Worm (Caenorhabditis elegans) whole organism, late embryonic: ENCODE data around the gene fbxc-29.
"Not testable (repeated sequence)": the region's sequence is repeated elsewhere in the genome, so short reads cannot be mapped to it uniquely, and the experiment has no call there.

Source experiments
- K09A11.1 ChIP-seq: sonication (generic microtip); optimal IDR thresholded peaks from 2 replicates; lab custom pipeline; 2017; ENCODE audit warnings: antibody characterized with exemption, mild to moderate bottlenecking, missing genetic modification characterization, missing compliant biosample characterization; ENCODE audit not compliant: insufficient read depth
- T23F11.4 ChIP-seq: fragments of 200-800 bp; sonication (Bioruptor generic); optimal IDR thresholded peaks from 2 replicates; lab custom pipeline; 2018; ENCODE audit warnings: mild to moderate bottlenecking, missing genetic modification characterization, missing compliant biosample characterization
- ahr-1 ChIP-seq: sonication (generic microtip); optimal IDR thresholded peaks from 2 replicates; lab custom pipeline; 2016; ENCODE audit warnings: missing genetic modification characterization, missing compliant biosample characterization
- ceh-18 ChIP-seq: sonication (generic microtip); optimal IDR thresholded peaks from 2 replicates; lab custom pipeline; 2016; ENCODE audit warnings: missing genetic modification characterization, missing compliant biosample characterization
- ceh-19 ChIP-seq: fragments of 200-800 bp; sonication (Bioruptor generic); optimal IDR thresholded peaks from 2 replicates; lab custom pipeline; 2018; ENCODE audit warnings: mild to moderate bottlenecking, missing genetic modification characterization, missing compliant biosample characterization
- ceh-2 ChIP-seq: sonication (generic microtip); optimal IDR thresholded peaks from 2 replicates; lab custom pipeline; 2016; ENCODE audit warnings: missing genotype, missing genetic modification characterization, missing compliant biosample characterization
- ceh-31 ChIP-seq: sonication (generic microtip); optimal IDR thresholded peaks from 2 replicates; lab custom pipeline; 2016; ENCODE audit warnings: missing genetic modification characterization, missing compliant biosample characterization
- ceh-34 ChIP-seq: sonication (generic microtip); optimal IDR thresholded peaks from 2 replicates; lab custom pipeline; 2016; ENCODE audit warnings: mild to moderate bottlenecking, missing genetic modification characterization, missing compliant biosample characterization
- ceh-48 ChIP-seq: sonication (generic microtip); optimal IDR thresholded peaks from 2 replicates; lab custom pipeline; 2016; ENCODE audit warnings: missing genetic modification characterization, inconsistent platforms, missing compliant biosample characterization
- ceh-6 ChIP-seq: fragments of 200-800 bp; sonication (Bioruptor generic); optimal IDR thresholded peaks from 2 replicates; lab custom pipeline; 2018; ENCODE audit warnings: mild to moderate bottlenecking, missing genetic modification characterization, missing compliant biosample characterization
- ceh-9 ChIP-seq: sonication (generic microtip); optimal IDR thresholded peaks from 2 replicates; lab custom pipeline; 2016; ENCODE audit warnings: mild to moderate bottlenecking, missing genetic modification characterization, inconsistent platforms, missing compliant biosample characterization
- dve-1 ChIP-seq: sonication (generic microtip); optimal IDR thresholded peaks from 2 replicates; lab custom pipeline; 2017; ENCODE audit warnings: antibody characterized with exemption, mild to moderate bottlenecking, missing genetic modification characterization, missing compliant biosample characterization
- elt-4 ChIP-seq: sonication (generic microtip); optimal IDR thresholded peaks from 2 replicates; lab custom pipeline; 2016; ENCODE audit warnings: missing genetic modification characterization, missing compliant biosample characterization
- fkh-6 ChIP-seq: sonication (generic microtip); optimal IDR thresholded peaks from 2 replicates; lab custom pipeline; 2016; ENCODE audit warnings: missing genetic modification characterization, missing compliant biosample characterization
- hlh-15 ChIP-seq: sonication (generic microtip); optimal IDR thresholded peaks from 2 replicates; lab custom pipeline; 2016; ENCODE audit warnings: missing genetic modification characterization, missing compliant biosample characterization
- hlh-6 ChIP-seq: sonication (generic microtip); optimal IDR thresholded peaks from 2 replicates; lab custom pipeline; 2016; ENCODE audit warnings: missing genotype, missing genetic modification characterization, missing compliant biosample characterization
- lin-11 ChIP-seq: fragments of 200-800 bp; sonication (Bioruptor generic); optimal IDR thresholded peaks from 2 replicates; lab custom pipeline; 2018; ENCODE audit warnings: mild to moderate bottlenecking, missing genetic modification characterization, missing compliant biosample characterization
- madf-2 ChIP-seq: sonication (generic microtip); optimal IDR thresholded peaks from 2 replicates; lab custom pipeline; 2017; ENCODE audit warnings: missing genetic modification characterization, missing compliant biosample characterization
- nhr-232 ChIP-seq: sonication (generic microtip); optimal IDR thresholded peaks from 2 replicates; lab custom pipeline; 2016; ENCODE audit warnings: missing genetic modification characterization, missing compliant biosample characterization
- npax-4 ChIP-seq: sonication (generic microtip); optimal IDR thresholded peaks from 2 replicates; lab custom pipeline; 2016; ENCODE audit warnings: missing genetic modification characterization, missing compliant biosample characterization
- pat-9 ChIP-seq: fragments of 200-800 bp; sonication (Bioruptor generic); optimal IDR thresholded peaks from 2 replicates; lab custom pipeline; 2018; ENCODE audit warnings: mild to moderate bottlenecking, missing genetic modification characterization, moderate library complexity, missing compliant biosample characterization
- pha-2 ChIP-seq: sonication (generic microtip); optimal IDR thresholded peaks from 2 replicates; lab custom pipeline; 2017; ENCODE audit warnings: mild to moderate bottlenecking, missing genetic modification characterization, missing compliant biosample characterization
- pha-4 ChIP-seq: fragments of 150-350 bp; optimal IDR thresholded peaks from 2 replicates; lab custom pipeline; 2018; ENCODE audit warnings: missing biosample characterization, missing genetic modification reagents, missing genetic modification characterization
- pros-1 ChIP-seq: fragments of 150-350 bp; optimal IDR thresholded peaks from 2 replicates; lab custom pipeline; 2014; ENCODE audit warnings: missing biosample characterization, missing genetic modification reagents, missing genetic modification characterization
- ref-2 ChIP-seq: sonication (generic microtip); optimal IDR thresholded peaks from 2 replicates; lab custom pipeline; 2016; ENCODE audit warnings: missing genetic modification characterization, missing compliant biosample characterization
- rnt-1 ChIP-seq: sonication (generic microtip); optimal IDR thresholded peaks from 2 replicates; lab custom pipeline; 2016; ENCODE audit warnings: missing genetic modification characterization, missing compliant biosample characterization
- sox-2 ChIP-seq: fragments of 200-800 bp; sonication (Bioruptor generic); IDR thresholded peaks from 2 replicates; pipeline ENCODE4 v1.3.6; 2022; ENCODE audit warnings: missing genetic modification reagents, missing genetic modification characterization, missing compliant biosample characterization
- tbx-2 ChIP-seq: sonication (generic microtip); optimal IDR thresholded peaks from 2 replicates; lab custom pipeline; 2016; ENCODE audit warnings: missing genetic modification characterization, missing compliant biosample characterization
- ttx-3 ChIP-seq: sonication (generic microtip); optimal IDR thresholded peaks from 2 replicates; lab custom pipeline; 2016; ENCODE audit warnings: missing genetic modification reagents, missing genetic modification characterization, missing compliant biosample characterization
- unc-3 ChIP-seq, 2 experiments: fragments of 200-800 bp in 1 of 2; sonication (Bioruptor generic) in 1 of 2; sonication (generic microtip) in 1 of 2; conservative IDR thresholded peaks in 1 of 2; optimal IDR thresholded peaks in 1 of 2; 2 replicates each; pipeline versions ENCODE4 v1.3.6 to Lab custom; 2016 to 2022; ENCODE audit warnings: missing compliant biosample characterization in 2 of 2, missing genetic modification characterization in 2 of 2, missing genetic modification reagents in 1 of 2
- unc-42 ChIP-seq: sonication (generic microtip); optimal IDR thresholded peaks from 2 replicates; lab custom pipeline; 2016; ENCODE audit warnings: missing genotype, missing genetic modification characterization, missing compliant biosample characterization
- unc-55 ChIP-seq: sonication (generic microtip); optimal IDR thresholded peaks from 2 replicates; lab custom pipeline; 2017; ENCODE audit warnings: missing biosample characterization, missing genetic modification reagents, missing genetic modification characterization
- zip-5 ChIP-seq: sonication (generic microtip); optimal IDR thresholded peaks from 2 replicates; lab custom pipeline; 2016; ENCODE audit warnings: missing genetic modification characterization, missing compliant biosample characterization
- ztf-16 ChIP-seq: sonication (generic microtip); optimal IDR thresholded peaks from 2 replicates; lab custom pipeline; 2017; ENCODE audit warnings: missing genetic modification characterization, missing compliant biosample characterization

The fbxc-29 gene

ce11 chrII:958618-959017, 42.7 kb downstream of the fbxc-29 start, which contains the start of gene sdz-4:
Gene sdz-4, plus strand, starts transcription at chrII:958918.
- TF ChIP-seq pha-2 (tag; lab: Kevin White, UChicago) (no peak), ttx-3 (tag; lab: Kevin White, UChicago) (no peak), npax-4 (tag; lab: Kevin White, UChicago) (no peak), fkh-6 (tag; lab: Kevin White, UChicago) (no peak), ceh-48 (tag; lab: Kevin White, UChicago) (no peak), ahr-1 (no peak), dve-1 (tag; lab: Kevin White, UChicago) (no peak), ref-2 (tag; lab: Kevin White, UChicago) (no peak), hlh-6 (tag; lab: Kevin White, UChicago) (no peak), ceh-9 (tag; lab: Kevin White, UChicago) (no peak), madf-2 (tag; lab: Kevin White, UChicago) (no peak)

- TF ChIP-seq ceh-6 (GFP tag; lab: Kevin White, UChicago), result no peak
- no peak for TF ChIP-seq T23F11.4 (GFP tag; lab: Kevin White, UChicago)
- no peak for TF ChIP-seq hlh-15 (tag; lab: Kevin White, UChicago)
- TF ChIP-seq pros-1 (tag; lab: Kevin White, UChicago), result no peak
- TF ChIP-seq ceh-18 (tag; lab: Kevin White, UChicago), result no peak
- TF ChIP-seq ceh-19 (GFP tag; lab: Kevin White, UChicago), result no peak
- TF ChIP-seq ceh-31, result no peak
- no peak for TF ChIP-seq unc-55 (GFP tag; lab: Kevin White, UChicago)
- no peak for TF ChIP-seq sox-2
- TF ChIP-seq ceh-34 (tag; lab: Kevin White, UChicago), result no peak
- TF ChIP-seq nhr-232 (tag; lab: Kevin White, UChicago), result no peak
- no peak for TF ChIP-seq rnt-1 (tag; lab: Kevin White, UChicago)
Measured at ce11 chrII:960218-960617, 44.3 kb downstream of the fbxc-29 start, which contains the start of the genes C32B5.18 and C32B5.7. Gene C32B5.18, plus strand, starts transcription at chrII:960518. Gene C32B5.7, plus strand, starts transcription at chrII:960528.

ce11 chrII:961961-962360, 46.1 kb downstream of the fbxc-29 start, which contains the start of gene C32B5.13:
Gene C32B5.13, minus strand, starts transcription at chrII:962061.
- no peak for TF ChIP-seq pat-9 (tag; lab: Kevin White, UChicago)
- TF ChIP-seq pha-4, result no peak
- TF ChIP-seq ceh-2 (tag; lab: Kevin White, UChicago), result no peak
- TF ChIP-seq zip-5 (tag; lab: Kevin White, UChicago), result no peak
- TF ChIP-seq tbx-2, result no peak
- TF ChIP-seq lin-11, result no peak
- no peak for TF ChIP-seq hlh-15 (tag; lab: Kevin White, UChicago)
- no peak for TF ChIP-seq unc-3 (GFP tag; conservative IDR thresholded peaks at IDR 0.05; lab: Robert Waterston, UW)
- no peak for TF ChIP-seq unc-3 (tag; optimal IDR thresholded peaks at IDR 0.05; lab: Kevin White, UChicago)
- TF ChIP-seq unc-42 (tag; lab: Kevin White, UChicago), result no peak
- no peak for TF ChIP-seq elt-4 (tag; lab: Kevin White, UChicago)

ce11 chrII:966962-967361, 51.1 kb downstream of the fbxc-29 start, which contains the start of gene fbxc-18:
Gene fbxc-18, minus strand, starts transcription at chrII:967062.
- not testable (repeated sequence) for TF ChIP-seq K09A11.1 (tag; lab: Kevin White, UChicago); ztf-16 (tag; lab: Kevin White, UChicago); ceh-31
